Worm (Caenorhabditis elegans) whole organism, young adult: Measurements from ENCODE around the gene K06A9.3.
A peak's percentile ranks its signal among the peaks of the same experiment; 100 is the strongest.

Experiments used
- B0035.1 ChIP-seq: sonication (generic microtip); optimal IDR thresholded peaks from 2 replicates; lab custom pipeline; 2016; ENCODE audit warnings: missing genetic modification characterization, mild to moderate bottlenecking, missing compliant biosample characterization, missing genotype, missing genetic modification reagents
- C06A6.2 ChIP-seq: fragments of 200-800 bp; sonication (Bioruptor generic); conservative IDR thresholded peaks from 2 replicates; pipeline ENCODE4 v1.3.6; 2022; ENCODE audit warnings: missing genetic modification characterization, missing compliant biosample characterization
- F10E7.11 ChIP-seq: sonication (generic microtip); optimal IDR thresholded peaks from 2 replicates; lab custom pipeline; 2017; ENCODE audit warnings: mild to moderate bottlenecking, missing genetic modification characterization, moderate library complexity, missing compliant biosample characterization
- F22D6.2 ChIP-seq: sonication (generic microtip); optimal IDR thresholded peaks from 2 replicates; lab custom pipeline; 2016; ENCODE audit warnings: mild to moderate bottlenecking, missing genetic modification characterization, missing compliant biosample characterization
- F23B12.7 ChIP-seq: sonication (generic microtip); optimal IDR thresholded peaks from 2 replicates; lab custom pipeline; 2017; ENCODE audit warnings: missing genetic modification characterization, mild to moderate bottlenecking, missing compliant biosample characterization, antibody characterized with exemption, moderate library complexity; ENCODE audit not compliant: insufficient read depth
- F39B2.1 ChIP-seq: fragments of 200-800 bp; sonication (Bioruptor generic); IDR thresholded peaks from 2 replicates; pipeline ENCODE4 v1.3.6; 2022; ENCODE audit warnings: missing genetic modification reagents, missing genetic modification characterization, missing compliant biosample characterization
- F49E8.2 ChIP-seq: sonication (generic microtip); optimal IDR thresholded peaks from 3 replicates; lab custom pipeline; 2017; ENCODE audit warnings: missing genetic modification characterization, mild to moderate bottlenecking, missing compliant biosample characterization, antibody characterized with exemption, moderate library complexity; ENCODE audit not compliant: insufficient read depth
- F52B5.7 ChIP-seq: sonication (generic microtip); optimal IDR thresholded peaks from 2 replicates; lab custom pipeline; 2016; ENCODE audit warnings: mild to moderate bottlenecking, missing genetic modification characterization, missing compliant biosample characterization
- T26A5.8 ChIP-seq: sonication (generic microtip); optimal IDR thresholded peaks from 2 replicates; lab custom pipeline; 2016; ENCODE audit warnings: missing genetic modification characterization, missing compliant biosample characterization
- Y53F4B.3 ChIP-seq: fragments of 200-800 bp; sonication (Bioruptor generic); IDR thresholded peaks from 2 replicates; pipeline ENCODE4 v1.3.6; 2022; ENCODE audit warnings: missing genetic modification reagents, missing genetic modification characterization, missing compliant biosample characterization
- Y53G8AR.9 ChIP-seq: fragments of 200-800 bp; sonication (Bioruptor generic); conservative IDR thresholded peaks from 2 replicates; pipeline ENCODE4 v1.3.6; 2022; ENCODE audit warnings: missing genetic modification reagents, missing genetic modification characterization, missing compliant biosample characterization
- aptf-2 ChIP-seq: fragments of 200-800 bp; sonication (Bioruptor generic); conservative IDR thresholded peaks from 2 replicates; pipeline ENCODE4 v1.3.6; 2022; ENCODE audit warnings: missing genetic modification reagents, missing genetic modification characterization, missing compliant biosample characterization
- athp-1 ChIP-seq: sonication (generic microtip); optimal IDR thresholded peaks from 2 replicates; lab custom pipeline; 2017; ENCODE audit warnings: mild to moderate bottlenecking, missing genetic modification characterization, missing compliant biosample characterization
- ceh-27 ChIP-seq: fragments of 200-800 bp; sonication (Bioruptor generic); optimal IDR thresholded peaks from 2 replicates; lab custom pipeline; 2018; ENCODE audit warnings: mild to moderate bottlenecking, missing genetic modification characterization, moderate library complexity, missing compliant biosample characterization
- ceh-79 ChIP-seq: sonication (generic microtip); optimal IDR thresholded peaks from 2 replicates; lab custom pipeline; 2017; ENCODE audit warnings: mild to moderate bottlenecking, missing genetic modification characterization, missing compliant biosample characterization
- ceh-91 ChIP-seq: fragments of 200-800 bp; sonication (Bioruptor generic); IDR thresholded peaks from 2 replicates; pipeline ENCODE4 v1.3.6; 2022; ENCODE audit warnings: missing genetic modification reagents, missing genetic modification characterization, missing compliant biosample characterization
- ets-4 ChIP-seq: fragments of 200-800 bp; sonication (Bioruptor generic); optimal IDR thresholded peaks from 2 replicates; lab custom pipeline; 2018; ENCODE audit warnings: mild to moderate bottlenecking, missing genetic modification characterization, missing compliant biosample characterization
- hmg-20 ChIP-seq: fragments of 200-800 bp; sonication (Bioruptor generic); IDR thresholded peaks from 2 replicates; pipeline ENCODE4 v1.3.6; 2022; ENCODE audit warnings: missing genetic modification reagents, missing genetic modification characterization, missing compliant biosample characterization
- lag-1 ChIP-seq: fragments of 200-800 bp; sonication (Bioruptor generic); IDR thresholded peaks from 2 replicates; pipeline ENCODE4 v1.3.6; 2022; ENCODE audit warnings: missing genetic modification reagents, missing genetic modification characterization, missing compliant biosample characterization
- lin-35 ChIP-seq, 3 experiments: fragments of 150-350 bp in 2 of 3; sonication (generic microtip) in 1 of 3; optimal IDR thresholded peaks; 2 replicates each; lab custom pipeline; 2014 to 2018; ENCODE audit warnings: missing biosample characterization in 3 of 3, missing genetic modification characterization in 3 of 3, missing genetic modification reagents in 3 of 3
- lsy-27 ChIP-seq: sonication (generic microtip); optimal IDR thresholded peaks from 2 replicates; lab custom pipeline; 2017; ENCODE audit warnings: missing genetic modification characterization, mild to moderate bottlenecking, missing compliant biosample characterization, antibody characterized with exemption, missing genotype, borderline replicate concordance; ENCODE audit not compliant: insufficient read depth
- nfya-1 ChIP-seq: sonication (generic microtip); optimal IDR thresholded peaks from 2 replicates; lab custom pipeline; 2017; ENCODE audit warnings: antibody characterized with exemption, missing compliant biosample characterization, missing genetic modification characterization, borderline replicate concordance; ENCODE audit not compliant: insufficient read depth
- pbrm-1 ChIP-seq: fragments of 200-800 bp; sonication (Bioruptor generic); IDR thresholded peaks from 2 replicates; pipeline ENCODE4 v1.3.6; 2022; ENCODE audit warnings: missing genetic modification reagents, missing genetic modification characterization, missing compliant biosample characterization
- rpc-1 ChIP-seq, 2 experiments: fragments of 150-350 bp in 1 of 2; sonication (generic microtip) in 1 of 2; optimal IDR thresholded peaks; 2 replicates each; lab custom pipeline; 2014 to 2018; ENCODE audit warnings: missing biosample characterization in 1 of 2, missing genetic modification characterization in 1 of 2, missing genetic modification reagents in 1 of 2, missing genotype in 1 of 2
- sdz-38 ChIP-seq: sonication (generic microtip); optimal IDR thresholded peaks from 2 replicates; lab custom pipeline; 2016; ENCODE audit warnings: missing genotype, missing genetic modification characterization, missing compliant biosample characterization
- snpc-1.3 ChIP-seq: sonication (generic microtip); optimal IDR thresholded peaks from 2 replicates; lab custom pipeline; 2017; ENCODE audit warnings: missing genetic modification characterization, mild to moderate bottlenecking, missing compliant biosample characterization, antibody characterized with exemption, moderate library complexity, missing genotype, missing genetic modification reagents; ENCODE audit not compliant: insufficient read depth
- snpc-4 ChIP-seq, 5 experiments: fragments of 150-350 bp in 1 of 5; sonication (generic microtip) in 4 of 5; optimal IDR thresholded peaks; 2 replicates each; lab custom pipeline; 2014 to 2018; ENCODE audit warnings: missing genetic modification characterization in 5 of 5, missing biosample characterization in 3 of 5, antibody characterized with exemption in 2 of 5, mild to moderate bottlenecking in 2 of 5, missing compliant biosample characterization in 2 of 5, missing genotype in 2 of 5, moderate library complexity in 2 of 5, missing genetic modification reagents in 1 of 5
- somi-1 ChIP-seq: fragments of 200-800 bp; sonication (Bioruptor generic); optimal IDR thresholded peaks from 2 replicates; lab custom pipeline; 2018; ENCODE audit warnings: mild to moderate bottlenecking, missing genetic modification characterization, missing compliant biosample characterization
- sptf-2 ChIP-seq: fragments of 200-800 bp; sonication (Bioruptor generic); optimal IDR thresholded peaks from 2 replicates; lab custom pipeline; 2018; ENCODE audit warnings: mild to moderate bottlenecking, missing genetic modification characterization, missing compliant biosample characterization
- tbx-9 ChIP-seq: sonication (generic microtip); optimal IDR thresholded peaks from 2 replicates; lab custom pipeline; 2016; ENCODE audit warnings: borderline replicate concordance, missing genetic modification characterization, inconsistent platforms, missing compliant biosample characterization
- ztf-25 ChIP-seq: fragments of 200-800 bp; sonication (Bioruptor generic); IDR thresholded peaks from 2 replicates; pipeline ENCODE4 v1.3.6; 2022; ENCODE audit warnings: missing genetic modification reagents, missing genetic modification characterization, missing compliant biosample characterization

Gene K06A9.3

ce11 chrX:1535261-1535660 lies at the start of gene K06A9.3:
Gene K06A9.3 (minus strand): TSS chrX:1535361.
- TF ChIP-seq tbx-9 (no peak), F49E8.2 (no peak), B0035.1 (tag; lab: Kevin White, UChicago) (no peak), F52B5.7 (no peak), aptf-2 (GFP tag; lab: Robert Waterston, UW) (no peak), nfya-1 (no peak), F23B12.7 (tag; lab: Kevin White, UChicago) (no peak), sdz-38 (tag; lab: Kevin White, UChicago) (no peak)
- TF ChIP-seq, all 124 proteins: peak for 0

- TF ChIP-seq lsy-27 (tag; lab: Kevin White, UChicago) (no peak), B0035.1 (tag; lab: Kevin White, UChicago) (no peak)
- TF ChIP-seq, all 124 proteins: peak for 0
These were observed 48.8 kb upstream of the K06A9.3 start for ce11 chrX:1583980-1584379.

- TF ChIP-seq somi-1 (GFP tag; lab: Kevin White, UChicago) (no peak), aptf-2 (GFP tag; lab: Robert Waterston, UW) (no peak), nfya-1 (no peak), ceh-91 (GFP tag; lab: Robert Waterston, UW) (no peak), ceh-27 (peak; percentile 1), F23B12.7 (tag; lab: Kevin White, UChicago) (no peak), lin-35 (GFP tag; optimal IDR thresholded peaks at IDR 0.05; lab: Kevin White, UChicago) (no peak)
These were observed 43.5 kb upstream of the K06A9.3 start for ce11 chrX:1578682-1579081.

ce11 chrX:1576337-1576736 lies 41.2 kb upstream of the K06A9.3 start, which contains the start of gene wrt-9:
Gene wrt-9 (plus strand): TSS chrX:1576637.
- TF ChIP-seq F22D6.2 (tag; lab: Kevin White, UChicago): no peak
- no peak for TF ChIP-seq ceh-79
- no peak for TF ChIP-seq snpc-4 (GFP tag; optimal IDR thresholded peaks at IDR 0.05; lab: Kevin White, UChicago)
- TF ChIP-seq snpc-4 (tag; optimal IDR thresholded peaks at IDR 0.05; lab: Kevin White, UChicago): no peak
- no peak for TF ChIP-seq hmg-20
- no peak for TF ChIP-seq C06A6.2 (GFP tag; lab: Robert Waterston, UW)
- TF ChIP-seq sptf-2 (GFP tag; lab: Kevin White, UChicago): no peak
- TF ChIP-seq ztf-25 (GFP tag; lab: Robert Waterston, UW): no peak
- TF ChIP-seq lag-1 (GFP tag; lab: Robert Waterston, UW): no peak
- TF ChIP-seq athp-1 (tag; lab: Kevin White, UChicago): no peak
- TF ChIP-seq ets-4 (GFP tag; lab: Kevin White, UChicago): no peak
- no peak for TF ChIP-seq F10E7.11
- TF ChIP-seq Y53F4B.3: no peak
- no peak for TF ChIP-seq snpc-1.3 (tag; lab: Kevin White, UChicago)

ce11 chrX:1571949-1572348 lies 36.8 kb upstream of the K06A9.3 start, which contains the start of gene H02F09.2:
Gene H02F09.2 (plus strand): TSS chrX:1572249.
- no peak for TF ChIP-seq rpc-1 (optimal IDR thresholded peaks at IDR 0.05; lab: Kevin White, UChicago)
- TF ChIP-seq rpc-1 (tag; optimal IDR thresholded peaks at IDR 0.05; lab: Kevin White, UChicago): no peak
- no peak for TF ChIP-seq T26A5.8
- no peak for TF ChIP-seq Y53G8AR.9 (GFP tag; lab: Robert Waterston, UW)
- TF ChIP-seq pbrm-1 (GFP tag; lab: Robert Waterston, UW): no peak
- no peak for TF ChIP-seq F39B2.1 (GFP tag; lab: Robert Waterston, UW)
